Fruit fly (Drosophila melanogaster): ENCODE results near the gene tHMG2.

Gene tHMG2

dm6 chr3R:22538877-22539276, 46.1 kb downstream of the tHMG2 start (continued):
- TF ChIP-seq croc (GFP tag; conservative IDR thresholded peaks at IDR 0.05) (no peak), CG30403 (GFP tag; optimal IDR thresholded peaks at IDR 0.05) (no peak), Sox102F (GFP tag; optimal IDR thresholded peaks at IDR 0.05) (peak; percentile 52), bsh (GFP tag; optimal IDR thresholded peaks at IDR 0.05) (no peak), dmrt99B (tag; optimal IDR thresholded peaks at IDR 0.05) (peak; percentile 48), sens (GFP tag) (peak; percentile 60), sug (tag; optimal IDR thresholded peaks at IDR 0.05) (no peak), h (optimal IDR thresholded peaks at IDR 0.05) (no peak), CG2712 (tag; optimal IDR thresholded peaks at IDR 0.05) (peak; percentile 6)

dm6 chr3R:22539762-22540161, 47.0 kb downstream of the tHMG2 start, which contains the start of gene CG5326:
TSS of gene CG5326 (minus strand) at chr3R:22539919.
- 0 out of 3 replicates have a peak, but pooled peaks have one; percentile 24 for TF ChIP-seq CG6175 (GFP tag; IDR thresholded peaks at IDR 0.05)
- TF ChIP-seq Med (GFP tag) = peak; percentile 79
- TF ChIP-seq CG3838 (GFP tag; optimal IDR thresholded peaks at IDR 0.05) = no peak
- no peak for TF ChIP-seq lab (GFP tag; optimal IDR thresholded peaks at IDR 0.05)
- TF ChIP-seq chm (GFP tag; IDR thresholded peaks at IDR 0.05) = peak; percentile 39; the same call in 1 of the 2 replicates
- peak; percentile 32; the same call in 1 of the 2 replicates for TF ChIP-seq CG14014 (GFP tag; IDR thresholded peaks at IDR 0.05)
- TF ChIP-seq CG12769 (tag; optimal IDR thresholded peaks at IDR 0.05) = peak; percentile 36
- TF ChIP-seq CG8290 (GFP tag; optimal IDR thresholded peaks at IDR 0.05) = no peak
- TF ChIP-seq CG8290 (tag; optimal IDR thresholded peaks at IDR 0.05) = peak in 1 of 2 experiments; percentile 40
- no peak for TF ChIP-seq Opbp (GFP tag; IDR thresholded peaks at IDR 0.05; ENCODE audit: partially characterized antibody)
- no peak for TF ChIP-seq CG4730 (GFP tag; IDR thresholded peaks at IDR 0.05)
- no peak for TF ChIP-seq ato (GFP tag; IDR thresholded peaks at IDR 0.05; ENCODE audit: partially characterized antibody)
- no peak for TF ChIP-seq lmd (GFP tag; IDR thresholded peaks at IDR 0.05)
- peak; percentile 24; the same call in 1 of the 3 replicates for TF ChIP-seq so (GFP tag; IDR thresholded peaks at IDR 0.05)
- peak; percentile 63; the same call in 2 of the 4 replicates for TF ChIP-seq chinmo (GFP tag; IDR thresholded peaks at IDR 0.05; ENCODE audit: partially characterized antibody)
- TF ChIP-seq dati (GFP tag; IDR thresholded peaks at IDR 0.05) = no peak
- TF ChIP-seq CG34224 (GFP tag; IDR thresholded peaks at IDR 0.05; ENCODE audit: partially characterized antibody) = no peak
- peak; percentile 91 for TF ChIP-seq Deaf1 (tag; optimal IDR thresholded peaks at IDR 0.05)
- TF ChIP-seq Nf-YC (tag; optimal IDR thresholded peaks at IDR 0.05) = no peak
- no peak for TF ChIP-seq klu (GFP tag; IDR thresholded peaks at IDR 0.05)
- no peak for TF ChIP-seq CkIIα-i1 (GFP tag; IDR thresholded peaks at IDR 0.05)
- TF ChIP-seq CG10543 (GFP tag; optimal IDR thresholded peaks at IDR 0.05) = peak; percentile 24
- no peak for TF ChIP-seq Oaz (GFP tag; IDR thresholded peaks at IDR 0.05)
- no peak for TF ChIP-seq mld (GFP tag; IDR thresholded peaks at IDR 0.05; ENCODE audit: partially characterized antibody)
- TF ChIP-seq nom (GFP tag; optimal IDR thresholded peaks at IDR 0.05) = peak; percentile 49
- no peak for TF ChIP-seq Sin3A (optimal IDR thresholded peaks at IDR 0.05)
- TF ChIP-seq gem (tag; optimal IDR thresholded peaks at IDR 0.05) = no peak
- no peak for TF ChIP-seq CG15073 (GFP tag; optimal IDR thresholded peaks at IDR 0.05)
- no peak for TF ChIP-seq CG1647 (GFP tag; optimal IDR thresholded peaks at IDR 0.05)
- TF ChIP-seq CG13894 (tag; optimal IDR thresholded peaks at IDR 0.05) = peak; percentile 27
- TF ChIP-seq CG3995 (GFP tag; optimal IDR thresholded peaks at IDR 0.05) = peak; percentile 51
- peak; percentile 23; the same call in 1 of the 2 replicates for TF ChIP-seq sob (GFP tag; IDR thresholded peaks at IDR 0.05)
- no peak for TF ChIP-seq CG18476 (GFP tag; optimal IDR thresholded peaks at IDR 0.05)
- no peak for TF ChIP-seq CG6854 (GFP tag; optimal IDR thresholded peaks at IDR 0.05)
- TF ChIP-seq seq (GFP tag; IDR thresholded peaks at IDR 0.05) = no peak
